Fruit fly (Drosophila melanogaster) whole organism, embryonic: ENCODE results near the gene IFT54.
A peak's percentile ranks its signal among the peaks of the same experiment; 100 is the strongest.

Experiments
- ATbp ChIP-seq: fragments of 200-800 bp; sonication (Bioruptor generic); optimal IDR thresholded peaks from 2 replicates; lab custom pipeline; 2017; ENCODE audit warnings: missing biosample characterization, mild to moderate bottlenecking, missing genetic modification characterization, missing genetic modification reagents
- Atf3 ChIP-seq: fragments of 200-800 bp; sonication (Bioruptor generic); optimal IDR thresholded peaks from 3 replicates; lab custom pipeline; 2016; ENCODE audit warnings: missing biosample characterization, missing genetic modification characterization
- B-H1 ChIP-seq: fragments of 200-800 bp; sonication (Bioruptor generic); IDR thresholded peaks from 3 replicates; pipeline ENCODE4 v1.3.6; 2022; ENCODE audit warnings: missing biosample characterization, missing genetic modification characterization
- CG10267 ChIP-seq: fragments of 200-800 bp; sonication (Bioruptor generic); optimal IDR thresholded peaks from 2 replicates; lab custom pipeline; 2018; ENCODE audit warnings: missing biosample characterization, mild to moderate bottlenecking, missing genetic modification characterization, moderate library complexity
- CG10654 ChIP-seq: fragments of 200-800 bp; sonication (Bioruptor generic); optimal IDR thresholded peaks from 2 replicates; lab custom pipeline; 2016; ENCODE audit warnings: missing biosample characterization, missing genetic modification characterization
- CG14667 ChIP-seq: fragments of 200-800 bp; sonication (Bioruptor generic); IDR thresholded peaks from 2 replicates; pipeline ENCODE4 v1.3.6; 2022; ENCODE audit warnings: missing biosample characterization, missing genetic modification characterization
- CG14860 ChIP-seq: fragments of 200-800 bp; sonication (Bioruptor generic); IDR thresholded peaks from 3 replicates; pipeline ENCODE4 v1.3.6; 2022; ENCODE audit warnings: missing biosample characterization, missing genetic modification characterization; ENCODE audit not compliant: partially characterized antibody
- CG15011 ChIP-seq: fragments of 200-800 bp; sonication (Bioruptor generic); optimal IDR thresholded peaks from 3 replicates; lab custom pipeline; 2018; ENCODE audit warnings: missing biosample characterization, mild to moderate bottlenecking, missing genetic modification characterization
- CG15601 ChIP-seq: fragments of 200-800 bp; sonication (Bioruptor generic); optimal IDR thresholded peaks from 3 replicates; lab custom pipeline; 2019; ENCODE audit warnings: missing biosample characterization, mild to moderate bottlenecking, missing genetic modification characterization, moderate library complexity
- CG17328 ChIP-seq: fragments of 200-800 bp; sonication (Bioruptor generic); IDR thresholded peaks from 2 replicates; pipeline ENCODE4 v1.3.6; 2022; ENCODE audit warnings: missing biosample characterization, missing genetic modification characterization
- CG17568 ChIP-seq: fragments of 200-800 bp; sonication (Bioruptor generic); optimal IDR thresholded peaks from 2 replicates; lab custom pipeline; 2018; ENCODE audit warnings: missing biosample characterization, mild to moderate bottlenecking, missing genetic modification characterization, moderate library complexity
- CG17912 ChIP-seq: fragments of 200-800 bp; sonication (Bioruptor generic); optimal IDR thresholded peaks from 2 replicates; lab custom pipeline; 2018; ENCODE audit warnings: missing biosample characterization, mild to moderate bottlenecking, missing genetic modification characterization
- CG2120 ChIP-seq: fragments of 200-800 bp; sonication (Bioruptor generic); optimal IDR thresholded peaks from 3 replicates; lab custom pipeline; 2016; ENCODE audit warnings: missing biosample characterization, missing genetic modification characterization
- CG3281 ChIP-seq: fragments of 200-800 bp; sonication (Bioruptor generic); optimal IDR thresholded peaks from 3 replicates; lab custom pipeline; 2017; ENCODE audit warnings: missing biosample characterization, mild to moderate bottlenecking, missing genetic modification characterization
- CG3407 ChIP-seq: fragments of 200-800 bp; sonication (Bioruptor generic); optimal IDR thresholded peaks from 2 replicates; lab custom pipeline; 2018; ENCODE audit warnings: missing biosample characterization, mild to moderate bottlenecking, missing genetic modification characterization
- CG34376 ChIP-seq: fragments of 200-800 bp; sonication (Bioruptor generic); optimal IDR thresholded peaks from 2 replicates; lab custom pipeline; 2018; ENCODE audit warnings: missing biosample characterization, mild to moderate bottlenecking, missing genetic modification characterization
- CG3726 ChIP-seq: fragments of 200-800 bp; sonication (Bioruptor generic); IDR thresholded peaks from 3 replicates; pipeline ENCODE4, ENCODE4 v1.3.6; 2022; ENCODE audit warnings: missing biosample characterization, missing genetic modification characterization
- CG3847 ChIP-seq: fragments of 200-800 bp; sonication (Bioruptor generic); IDR thresholded peaks from 2 replicates; pipeline ENCODE4 v1.3.6; 2022; ENCODE audit warnings: missing biosample characterization, missing genetic modification characterization
- CG4404 ChIP-seq: fragments of 200-800 bp; sonication (Bioruptor generic); IDR thresholded peaks from 2 replicates; pipeline ENCODE4 v1.3.6; 2022; ENCODE audit warnings: missing biosample characterization, missing genetic modification characterization
- CG6689 ChIP-seq: fragments of 200-800 bp; sonication (Bioruptor generic); IDR thresholded peaks from 2 replicates; pipeline ENCODE4 v1.3.6; 2022; ENCODE audit warnings: missing biosample characterization, missing genetic modification characterization
- CG9609 ChIP-seq: fragments of 200-800 bp; sonication (Bioruptor generic); optimal IDR thresholded peaks from 3 replicates; lab custom pipeline; 2016; ENCODE audit warnings: missing biosample characterization, missing genetic modification characterization
- D19A ChIP-seq: fragments of 200-800 bp; optimal IDR thresholded peaks from 3 replicates; lab custom pipeline; 2019; ENCODE audit warnings: missing biosample characterization, mild to moderate bottlenecking, missing genetic modification characterization, moderate library complexity
- Fer2 ChIP-seq: fragments of 200-800 bp; sonication (Bioruptor generic); optimal IDR thresholded peaks from 2 replicates; lab custom pipeline; 2018; ENCODE audit warnings: missing biosample characterization, mild to moderate bottlenecking, missing genetic modification characterization, moderate library complexity
- Gug ChIP-seq: fragments of 200-800 bp; sonication (Bioruptor generic); IDR thresholded peaks from 4 replicates; pipeline ENCODE4 v1.3.6; 2022; ENCODE audit warnings: missing biosample characterization, missing genetic modification characterization
- Hr39 ChIP-seq: fragments of >200 bp; optimal IDR thresholded peaks from 2 replicates; lab custom pipeline; 2017
- Mad ChIP-seq: fragments of 200-800 bp; sonication (Bioruptor generic); optimal IDR thresholded peaks from 2 replicates; lab custom pipeline; 2016; ENCODE audit warnings: missing biosample characterization, missing genetic modification characterization
- ara ChIP-seq: fragments of 200-800 bp; sonication (Bioruptor generic); IDR thresholded peaks from 2 replicates; pipeline ENCODE4 v1.3.6; 2022; ENCODE audit warnings: missing biosample characterization, missing genetic modification characterization
- bab2 ChIP-seq: fragments of 200-800 bp; sonication (Bioruptor generic); optimal IDR thresholded peaks from 2 replicates; lab custom pipeline; 2016; ENCODE audit warnings: missing biosample characterization, missing genetic modification characterization
- br ChIP-seq: fragments of >200 bp; optimal IDR thresholded peaks from 2 replicates; lab custom pipeline; 2017
- bsh ChIP-seq, 2 experiments: fragments of 200-800 bp; sonication (Bioruptor generic); optimal IDR thresholded peaks; 2 replicates each; lab custom pipeline; 2017 to 2018; ENCODE audit warnings: mild to moderate bottlenecking in 2 of 2, missing biosample characterization in 2 of 2, missing genetic modification characterization in 2 of 2, moderate library complexity in 1 of 2
- cas ChIP-seq: fragments of 200-800 bp; sonication (Bioruptor generic); IDR thresholded peaks from 2 replicates; pipeline ENCODE4 v1.3.6; 2022; ENCODE audit warnings: missing biosample characterization, missing genetic modification characterization
- exex ChIP-seq: fragments of 200-800 bp; sonication (Bioruptor generic); optimal IDR thresholded peaks from 4 replicates; lab custom pipeline; 2018; ENCODE audit warnings: missing biosample characterization, mild to moderate bottlenecking, missing genetic modification characterization, moderate library complexity
- gfzf ChIP-seq: fragments of 200-800 bp; sonication (Bioruptor generic); optimal IDR thresholded peaks from 2 replicates; lab custom pipeline; 2016; ENCODE audit warnings: missing biosample characterization, mild to moderate bottlenecking, missing genetic modification characterization, moderate library complexity
- gro ChIP-seq: fragments of 200-800 bp; sonication (Bioruptor generic); optimal IDR thresholded peaks from 2 replicates; lab custom pipeline; 2016; ENCODE audit warnings: missing biosample characterization, missing genetic modification characterization
- gsb ChIP-seq: fragments of 200-800 bp; sonication (Bioruptor generic); IDR thresholded peaks from 2 replicates; pipeline ENCODE4 v1.3.6; 2022; ENCODE audit warnings: missing biosample characterization, missing genetic modification characterization
- h ChIP-seq: fragments of >200 bp; optimal IDR thresholded peaks from 2 replicates; lab custom pipeline; 2017
- hkb ChIP-seq, 2 experiments: fragments of 200-800 bp in 1 of 2; fragments of >200 bp in 1 of 2; sonication (Bioruptor generic) in 1 of 2; IDR thresholded peaks in 1 of 2; optimal IDR thresholded peaks in 1 of 2; 2 replicates each; pipeline versions ENCODE4 v1.3.6 to Lab custom; 2017 to 2022; ENCODE audit warnings: missing biosample characterization in 1 of 2, missing genetic modification characterization in 1 of 2
- lab ChIP-seq: fragments of 200-800 bp; sonication (Bioruptor generic); optimal IDR thresholded peaks from 3 replicates; lab custom pipeline; 2017; ENCODE audit warnings: missing biosample characterization, missing genetic modification characterization, mild to moderate bottlenecking, moderate library complexity, missing genetic modification reagents
- otp ChIP-seq: fragments of 200-800 bp; sonication (Bioruptor generic); IDR thresholded peaks from 3 replicates; pipeline ENCODE4, ENCODE4 v1.3.6; 2022; ENCODE audit warnings: missing biosample characterization, missing genetic modification characterization
- peb ChIP-seq: fragments of 200-800 bp; sonication (Bioruptor generic); IDR thresholded peaks from 2 replicates; pipeline ENCODE4 v1.3.6; 2022; ENCODE audit warnings: missing biosample characterization, missing genetic modification characterization
- pho ChIP-seq: fragments of 200-800 bp; sonication (Bioruptor generic); optimal IDR thresholded peaks from 2 replicates; lab custom pipeline; 2016; ENCODE audit warnings: missing biosample characterization, missing genetic modification characterization
- phol ChIP-seq: fragments of 200-800 bp; sonication (Bioruptor generic); optimal IDR thresholded peaks from 3 replicates; lab custom pipeline; 2018; ENCODE audit warnings: missing biosample characterization, mild to moderate bottlenecking, missing genetic modification characterization, moderate library complexity
- pros ChIP-seq: fragments of 200-800 bp; sonication (Bioruptor generic); optimal IDR thresholded peaks from 3 replicates; lab custom pipeline; 2019; ENCODE audit warnings: missing biosample characterization, mild to moderate bottlenecking, missing genetic modification characterization, moderate library complexity
- repo ChIP-seq: fragments of 200-800 bp; sonication (Bioruptor generic); optimal IDR thresholded peaks from 2 replicates; lab custom pipeline; 2016; ENCODE audit warnings: missing biosample characterization, missing genetic modification characterization
- scrt ChIP-seq: fragments of 200-800 bp; sonication (Bioruptor generic); optimal IDR thresholded peaks from 2 replicates; lab custom pipeline; 2018; ENCODE audit warnings: missing biosample characterization, mild to moderate bottlenecking, missing genetic modification characterization, moderate library complexity
- sens ChIP-seq: fragments of 200-800 bp; sonication (Bioruptor generic); peaks from one replicate; lab custom pipeline; 2016; ENCODE audit warnings: missing biosample characterization, missing genetic modification characterization
- so ChIP-seq: fragments of 200-800 bp; sonication (Bioruptor generic); IDR thresholded peaks from 3 replicates; pipeline ENCODE4 v1.3.6; 2022; ENCODE audit warnings: missing biosample characterization, missing genetic modification characterization
- tll ChIP-seq, 2 experiments: fragments of 200-800 bp in 1 of 2; fragments of >200 bp in 1 of 2; sonication (Bioruptor generic) in 1 of 2; optimal IDR thresholded peaks; 2 replicates each; lab custom pipeline; 2017 to 2019; ENCODE audit warnings: missing biosample characterization in 2 of 2, missing genetic modification characterization in 2 of 2, mild to moderate bottlenecking in 1 of 2, moderate library complexity in 1 of 2
- trh ChIP-seq: fragments of 200-800 bp; sonication (Bioruptor generic); optimal IDR thresholded peaks from 2 replicates; lab custom pipeline; 2016; ENCODE audit warnings: missing biosample characterization, missing genetic modification characterization
- tx ChIP-seq: fragments of 200-800 bp; sonication (Bioruptor generic); optimal IDR thresholded peaks from 2 replicates; lab custom pipeline; 2016; ENCODE audit warnings: missing biosample characterization, missing genetic modification characterization

IFT54 gene

dm6 chr3R:14286320-14287190 lies 15.7 kb upstream of the IFT54 start, which contains the start of gene trx (continued):
- TF ChIP-seq peb (GFP tag; lab: Robert Waterston, UW) (no peak), ara (GFP tag; lab: Robert Waterston, UW) (no peak), Fer2 (tag; lab: Kevin White, UChicago) (no peak), bab2 (GFP tag; lab: Kevin White, UChicago) (no peak), CG15011 (no peak), tll (GFP tag; optimal IDR thresholded peaks at IDR 0.05; lab: Kevin White, UChicago) (peak in 1 of 2 experiments; percentile 33), CG4404 (GFP tag; lab: Robert Waterston, UW) (no peak), br (no peak), Gug (GFP tag; lab: Robert Waterston, UW) (no peak), cas (no peak), Mad (peak; percentile 15), gsb (GFP tag; lab: Robert Waterston, UW) (no peak), CG3847 (GFP tag; lab: Robert Waterston, UW) (no peak), so (GFP tag; lab: Robert Waterston, UW) (no peak), CG17912 (GFP tag; lab: Kevin White, UChicago) (no peak), CG17328 (GFP tag; lab: Robert Waterston, UW) (no peak), CG9609 (GFP tag; lab: Kevin White, UChicago) (no peak), sens (GFP tag; lab: Kevin White, UChicago) (peak; percentile 80), CG3726 (GFP tag; lab: Robert Waterston, UW) (no peak), repo (GFP tag; lab: Kevin White, UChicago) (peak; percentile 5), trh (GFP tag; lab: Kevin White, UChicago) (no peak), scrt (GFP tag; lab: Kevin White, UChicago) (no peak), D19A (tag; lab: Kevin White, UChicago) (no peak), pho (GFP tag; lab: Kevin White, UChicago) (no peak), gfzf (GFP tag; lab: Kevin White, UChicago) (peak; percentile 99), hkb (optimal IDR thresholded peaks at IDR 0.05; lab: Kevin White, UChicago) (peak; percentile 38), hkb (GFP tag; IDR thresholded peaks at IDR 0.05; lab: Robert Waterston, UW) (no peak), tx (GFP tag; lab: Kevin White, UChicago) (no peak), exex (tag; lab: Kevin White, UChicago) (no peak), CG14860 (GFP tag; lab: Robert Waterston, UW) (no peak), gro (peak; percentile 65), Atf3 (no peak), otp (GFP tag; lab: Robert Waterston, UW) (no peak), CG10267 (peak; percentile 66), bsh (GFP tag; optimal IDR thresholded peaks at IDR 0.05; lab: Kevin White, UChicago) (peak in 1 of 2 experiments; percentile 65), CG14667 (GFP tag; lab: Robert Waterston, UW) (no peak), CG15601 (tag; lab: Kevin White, UChicago) (peak; percentile 29), CG17568 (GFP tag; lab: Kevin White, UChicago) (peak; percentile 100), CG2120 (GFP tag; lab: Kevin White, UChicago) (peak; percentile 27), CG10654 (no peak), CG6689 (no peak), CG3407 (GFP tag; lab: Kevin White, UChicago) (no peak), lab (GFP tag; lab: Kevin White, UChicago) (no peak), ATbp (no peak), Hr39 (lab: Kevin White, UChicago) (no peak), pros (peak; percentile 61), phol (tag; lab: Kevin White, UChicago) (peak; percentile 62), CG3281 (GFP tag; lab: Kevin White, UChicago) (no peak), h (lab: Kevin White, UChicago) (no peak), B-H1 (GFP tag; lab: Robert Waterston, UW) (no peak), CG34376 (peak; percentile 56)
